Worm (Caenorhabditis elegans): ENCODE measurements around the gene spex-3.

The spex-3 gene

DNA sequence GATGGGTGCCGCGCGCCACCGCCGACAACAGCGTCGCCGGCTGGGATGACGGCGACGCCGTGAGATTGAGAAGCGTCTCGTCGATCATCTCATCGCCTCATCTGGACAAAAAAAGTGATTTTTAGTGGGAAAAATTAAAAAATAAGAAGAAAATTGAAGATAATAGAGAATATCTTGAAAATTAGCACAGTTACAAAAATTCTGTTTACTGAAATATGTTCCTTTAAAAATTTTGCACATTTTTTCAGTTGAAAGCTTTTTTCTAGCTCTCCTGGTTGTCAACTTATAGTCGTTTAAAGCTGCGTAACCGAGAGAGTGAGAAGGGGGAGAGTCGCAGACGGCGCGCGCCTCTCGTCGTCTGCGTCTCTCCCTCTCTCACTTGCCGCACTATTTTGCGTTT, 30.8 kb upstream of the spex-3 start, which contains the start of gene ser-4:
Gene ser-4, minus strand, starts transcription at position 101 of the 400 bp plus-strand sequence.
- no peak for TF ChIP-seq ceh-9 (tag; optimal IDR thresholded peaks at IDR 0.05)
- no peak for TF ChIP-seq nhr-11 (tag; optimal IDR thresholded peaks at IDR 0.05)
- TF ChIP-seq unc-62 (GFP tag; optimal IDR thresholded peaks at IDR 0.05), result no peak
- no peak for TF ChIP-seq nhr-76 (tag; optimal IDR thresholded peaks at IDR 0.05)
- no peak for TF ChIP-seq nfya-1 (tag; optimal IDR thresholded peaks at IDR 0.05; ENCODE audit: insufficient read depth)
- no peak for TF ChIP-seq jun-1 (tag; optimal IDR thresholded peaks at IDR 0.05)
- TF ChIP-seq mdl-1 (tag; optimal IDR thresholded peaks at IDR 0.05), result no peak
- TF ChIP-seq pha-4 (tag; optimal IDR thresholded peaks at IDR 0.05), result no peak
- TF ChIP-seq ceh-28 (tag; optimal IDR thresholded peaks at IDR 0.05), result no peak
- no peak for TF ChIP-seq nhr-67 (tag; optimal IDR thresholded peaks at IDR 0.05)
- TF ChIP-seq ama-1 (optimal IDR thresholded peaks at IDR 0.05), result no peak
- TF ChIP-seq mml-1 (tag; optimal IDR thresholded peaks at IDR 0.05), result no peak
- no peak for TF ChIP-seq elt-2 (tag; optimal IDR thresholded peaks at IDR 0.05)
- no peak for TF ChIP-seq ceh-16 (tag; optimal IDR thresholded peaks at IDR 0.05)
- TF ChIP-seq fkh-10 (GFP tag; optimal IDR thresholded peaks at IDR 0.05), result no peak
- TF ChIP-seq nhr-237 (tag; optimal IDR thresholded peaks at IDR 0.05), result no peak
- TF ChIP-seq elt-1 (tag; optimal IDR thresholded peaks at IDR 0.05), result no peak
- TF ChIP-seq lin-15B (tag; optimal IDR thresholded peaks at IDR 0.05), result no peak

DNA sequence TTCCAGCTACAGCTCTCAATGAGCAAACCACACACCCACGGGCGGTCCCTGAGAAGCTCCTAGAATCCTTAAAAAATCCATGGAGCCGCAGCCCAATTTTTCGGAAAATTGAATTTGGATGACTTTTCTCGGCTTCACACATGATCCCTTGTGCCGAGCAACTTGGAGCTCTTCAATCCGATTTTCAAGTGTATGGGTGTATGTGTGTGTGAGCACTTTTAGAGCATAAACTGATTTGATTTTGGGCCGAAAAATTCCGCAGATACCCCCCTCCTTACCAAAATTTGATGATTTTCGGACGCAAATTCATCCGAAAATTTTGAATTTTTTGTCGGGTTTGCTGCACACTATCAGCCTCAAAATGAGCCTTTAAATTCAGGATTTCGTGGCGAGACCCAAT, 29.6 kb upstream of the spex-3 start:
- TF ChIP-seq ceh-82 (tag; optimal IDR thresholded peaks at IDR 0.05), result no peak
- TF ChIP-seq fkh-10 (GFP tag; optimal IDR thresholded peaks at IDR 0.05), result peak; percentile 54
- TF ChIP-seq nhr-67 (tag; optimal IDR thresholded peaks at IDR 0.05), result no peak
- TF ChIP-seq egl-27 (tag; optimal IDR thresholded peaks at IDR 0.05), result no peak
- TF ChIP-seq nhr-77 (tag; optimal IDR thresholded peaks at IDR 0.05), result no peak
- TF ChIP-seq pha-4 (tag; optimal IDR thresholded peaks at IDR 0.05), result no peak

DNA sequence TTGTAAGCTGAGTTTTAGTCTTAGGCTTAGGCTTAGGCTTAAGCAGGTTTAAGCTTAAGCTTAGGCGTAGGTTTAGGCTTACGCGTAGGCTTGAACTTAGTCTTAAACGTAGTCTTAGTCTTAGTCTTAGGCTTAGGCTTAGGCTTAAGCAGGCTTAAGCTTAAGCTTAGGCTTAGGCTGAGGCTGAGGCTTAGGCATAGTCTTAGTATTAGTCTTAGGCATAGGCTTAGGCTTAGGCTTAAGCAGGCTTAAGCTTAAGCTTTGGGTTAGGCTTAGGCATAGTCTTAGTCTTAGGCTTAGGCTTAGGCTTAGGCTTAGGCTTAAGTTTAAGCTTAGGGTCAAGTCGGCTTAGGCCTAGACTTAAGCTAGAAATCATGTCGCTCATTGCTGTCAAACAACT, 16.6 kb upstream of the spex-3 start:
- TF ChIP-seq fkh-10 (GFP tag; optimal IDR thresholded peaks at IDR 0.05), result no peak
- no peak for TF ChIP-seq nhr-76 (tag; optimal IDR thresholded peaks at IDR 0.05)
- no peak for TF ChIP-seq nhr-77 (tag; optimal IDR thresholded peaks at IDR 0.05)
- no peak for TF ChIP-seq ztf-4 (tag; optimal IDR thresholded peaks at IDR 0.05)
- TF ChIP-seq elt-1 (tag; optimal IDR thresholded peaks at IDR 0.05), result no peak
- TF ChIP-seq ZK546.5 (tag; optimal IDR thresholded peaks at IDR 0.05), result no peak
- no peak for TF ChIP-seq tbx-2 (tag; optimal IDR thresholded peaks at IDR 0.05)
- TF ChIP-seq nhr-237 (tag; optimal IDR thresholded peaks at IDR 0.05), result no peak
- TF ChIP-seq nhr-28 (tag; optimal IDR thresholded peaks at IDR 0.05), result no peak
- TF ChIP-seq nhr-67 (tag; optimal IDR thresholded peaks at IDR 0.05), result no peak
- TF ChIP-seq lin-39 (tag; optimal IDR thresholded peaks at IDR 0.05), result no peak
- TF ChIP-seq nhr-43 (tag; optimal IDR thresholded peaks at IDR 0.05; ENCODE audit: poor library complexity, severe bottlenecking), result no peak
- no peak for TF ChIP-seq mdl-1 (tag; optimal IDR thresholded peaks at IDR 0.05)
- no peak for TF ChIP-seq egl-5 (tag; optimal IDR thresholded peaks at IDR 0.05)
- no peak for TF ChIP-seq unc-39 (tag; optimal IDR thresholded peaks at IDR 0.05)
- no peak for TF ChIP-seq lsy-12 (tag; optimal IDR thresholded peaks at IDR 0.05)
- TF ChIP-seq lin-15B (tag; optimal IDR thresholded peaks at IDR 0.05), result no peak
- TF ChIP-seq jun-1 (tag; optimal IDR thresholded peaks at IDR 0.05), result no peak
- no peak for TF ChIP-seq hmg-11 (tag; optimal IDR thresholded peaks at IDR 0.05)
- TF ChIP-seq ama-1 (optimal IDR thresholded peaks at IDR 0.05), result no peak

DNA sequence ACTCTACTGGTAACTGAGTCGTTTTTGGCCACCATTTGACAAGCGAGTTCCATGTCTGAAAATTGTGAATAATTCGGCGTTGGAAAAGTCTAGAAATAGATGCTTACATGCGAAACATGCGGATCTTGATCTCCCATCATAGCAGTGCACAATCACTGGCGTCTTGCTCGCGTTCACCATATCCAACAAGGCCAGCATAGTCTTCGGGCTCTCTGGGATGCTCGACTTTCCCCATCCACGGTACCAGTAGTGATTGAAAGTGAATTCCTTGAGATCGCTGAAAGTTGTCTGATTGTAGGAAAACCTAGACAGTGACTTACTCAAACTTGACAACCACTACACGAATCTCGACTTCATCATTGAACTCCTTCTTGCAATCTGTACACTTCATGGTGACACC, 15.5 kb upstream of the spex-3 start:
- no peak for TF ChIP-seq ztf-4 (tag; optimal IDR thresholded peaks at IDR 0.05)
- TF ChIP-seq ceh-28 (tag; optimal IDR thresholded peaks at IDR 0.05), result no peak
- no peak for TF ChIP-seq ama-1 (optimal IDR thresholded peaks at IDR 0.05)
- no peak for TF ChIP-seq elt-3 (tag; optimal IDR thresholded peaks at IDR 0.05)
- no peak for TF ChIP-seq egl-27 (tag; optimal IDR thresholded peaks at IDR 0.05)
- no peak for TF ChIP-seq lin-15B (tag; optimal IDR thresholded peaks at IDR 0.05)
- no peak for TF ChIP-seq mml-1 (tag; optimal IDR thresholded peaks at IDR 0.05)
- no peak for TF ChIP-seq ceh-16 (tag; optimal IDR thresholded peaks at IDR 0.05)
- TF ChIP-seq eor-1 (tag; optimal IDR thresholded peaks at IDR 0.05), result no peak
- TF ChIP-seq skn-1 (tag; optimal IDR thresholded peaks at IDR 0.05), result no peak
- no peak for TF ChIP-seq nhr-28 (tag; optimal IDR thresholded peaks at IDR 0.05)
- no peak for TF ChIP-seq elt-2 (tag; optimal IDR thresholded peaks at IDR 0.05)
- no peak for TF ChIP-seq nhr-25 (tag; optimal IDR thresholded peaks at IDR 0.05)
- no peak for TF ChIP-seq pqm-1 (tag; optimal IDR thresholded peaks at IDR 0.05)
- no peak for TF ChIP-seq mdl-1 (tag; optimal IDR thresholded peaks at IDR 0.05)
- TF ChIP-seq unc-39 (tag; optimal IDR thresholded peaks at IDR 0.05), result no peak
- no peak for TF ChIP-seq nfya-1 (tag; optimal IDR thresholded peaks at IDR 0.05; ENCODE audit: insufficient read depth)
- TF ChIP-seq nhr-11 (tag; optimal IDR thresholded peaks at IDR 0.05), result no peak
